Fruit fly (Drosophila melanogaster): ENCODE results near the gene CG7730.

Gene CG7730

dm6 chr3L:16986062-16987013 is 41.0 kb upstream of the CG7730 start (continued):
- no peak for TF ChIP-seq Usf (GFP tag; optimal IDR thresholded peaks at IDR 0.05)
- TF ChIP-seq ap (GFP tag; IDR thresholded peaks at IDR 0.05): no peak
- no peak for TF ChIP-seq ato (GFP tag; IDR thresholded peaks at IDR 0.05; ENCODE audit: partially characterized antibody)
- peak; percentile 38 for TF ChIP-seq CG13624 (GFP tag; optimal IDR thresholded peaks at IDR 0.05)
- no peak for TF ChIP-seq Hr39 (optimal IDR thresholded peaks at IDR 0.05)
- TF ChIP-seq gcm2 (GFP tag; optimal IDR thresholded peaks at IDR 0.05): no peak
- no peak for TF ChIP-seq Eip74EF (GFP tag; optimal IDR thresholded peaks at IDR 0.05)
- peak; percentile 65 for TF ChIP-seq CG17385 (GFP tag; optimal IDR thresholded peaks at IDR 0.05)
- TF ChIP-seq gro (GFP tag; optimal IDR thresholded peaks at IDR 0.05): peak; percentile 23
- peak; percentile 80 for TF ChIP-seq CG9437 (GFP tag; optimal IDR thresholded peaks at IDR 0.05)
- peak; percentile 28; the same call in 1 of the 3 replicates for TF ChIP-seq CG3726 (GFP tag; IDR thresholded peaks at IDR 0.05)
- TF ChIP-seq Dll (GFP tag; IDR thresholded peaks at IDR 0.05; ENCODE audit: partially characterized antibody): peak; percentile 32; the same call in 2 of the 4 replicates
- no peak for TF ChIP-seq Nf-YA (GFP tag; IDR thresholded peaks at IDR 0.05)
- no peak for TF ChIP-seq wor (GFP tag; IDR thresholded peaks at IDR 0.05)
- TF ChIP-seq pan (optimal IDR thresholded peaks at IDR 0.05): no peak
- peak in 1 of 2 experiments; percentile 32 for TF ChIP-seq pan (GFP tag; optimal IDR thresholded peaks at IDR 0.05 in 1 of 2, IDR thresholded peaks at IDR 0.05 in 1 of 2)
- peak; percentile 14 for TF ChIP-seq Antp (GFP tag; optimal IDR thresholded peaks at IDR 0.05)
- TF ChIP-seq zfh2 (GFP tag; optimal IDR thresholded peaks at IDR 0.05): peak; percentile 19
- TF ChIP-seq maf-S (GFP tag; optimal IDR thresholded peaks at IDR 0.05): no peak
- TF ChIP-seq CG5245 (GFP tag; optimal IDR thresholded peaks at IDR 0.05): no peak
- 0 out of 2 replicates have a peak, but pooled peaks have one; percentile 15 for TF ChIP-seq esg (GFP tag; conservative IDR thresholded peaks at IDR 0.05)
- peak; percentile 61 for TF ChIP-seq ranshi (GFP tag; IDR thresholded peaks at IDR 0.05)
- TF ChIP-seq en (GFP tag; optimal IDR thresholded peaks at IDR 0.05): no peak
- TF ChIP-seq CG12071 (GFP tag; optimal IDR thresholded peaks at IDR 0.05): peak; percentile 31
- no peak for TF ChIP-seq disco-r (GFP tag; optimal IDR thresholded peaks at IDR 0.05)
- no peak for TF ChIP-seq corto (GFP tag; optimal IDR thresholded peaks at IDR 0.05)
- no peak for TF ChIP-seq CG3838 (GFP tag; optimal IDR thresholded peaks at IDR 0.05)
- TF ChIP-seq CG2129 (GFP tag; IDR thresholded peaks at IDR 0.05; ENCODE audit: partially characterized antibody): no peak
- TF ChIP-seq CG30403 (GFP tag; optimal IDR thresholded peaks at IDR 0.05): peak; percentile 77
- no peak; the same call in 2 of the 3 replicates for TF ChIP-seq otp (GFP tag; IDR thresholded peaks at IDR 0.05)
- peak; percentile 33 for TF ChIP-seq CG16863 (GFP tag; optimal IDR thresholded peaks at IDR 0.05)
- TF ChIP-seq CG8290 (GFP tag; optimal IDR thresholded peaks at IDR 0.05): no peak
- TF ChIP-seq CG8290 (tag; optimal IDR thresholded peaks at IDR 0.05): peak in 1 of 2 experiments; percentile 74
- no peak for TF ChIP-seq CG30020 (tag; optimal IDR thresholded peaks at IDR 0.05)
- TF ChIP-seq CG1602 (GFP tag; optimal IDR thresholded peaks at IDR 0.05): peak; percentile 57
- no peak for TF ChIP-seq jumu (GFP tag; optimal IDR thresholded peaks at IDR 0.05)
- TF ChIP-seq psq (GFP tag; optimal IDR thresholded peaks at IDR 0.05): no peak
- peak in 1 of 3 experiments; percentile 65 for TF ChIP-seq lola (GFP tag; optimal IDR thresholded peaks at IDR 0.05)
- no peak for TF ChIP-seq fd64A (GFP tag; optimal IDR thresholded peaks at IDR 0.05)
- TF ChIP-seq CG7357 (GFP tag; IDR thresholded peaks at IDR 0.05): peak; percentile 40; the same call in 1 of the 3 replicates
- TF ChIP-seq da (GFP tag; optimal IDR thresholded peaks at IDR 0.05): no peak
- peak; percentile 60 for TF ChIP-seq Sox102F (GFP tag; optimal IDR thresholded peaks at IDR 0.05)
- TF ChIP-seq fru (optimal IDR thresholded peaks at IDR 0.05): no peak
- peak; percentile 18 for TF ChIP-seq CG10462 (GFP tag; optimal IDR thresholded peaks at IDR 0.05)
- TF ChIP-seq amos (GFP tag; IDR thresholded peaks at IDR 0.05; ENCODE audit: partially characterized antibody): no peak
- TF ChIP-seq CG11456 (GFP tag; IDR thresholded peaks at IDR 0.05): peak; percentile 80
- no peak for TF ChIP-seq Poxn (GFP tag; IDR thresholded peaks at IDR 0.05)
- no peak for TF ChIP-seq HmgD (GFP tag; optimal IDR thresholded peaks at IDR 0.05)
- TF ChIP-seq CG14965 (GFP tag; optimal IDR thresholded peaks at IDR 0.05; ENCODE audit: borderline replicate concordance): no peak
- no peak for TF ChIP-seq Bteb2 (GFP tag; optimal IDR thresholded peaks at IDR 0.05)
